Fruit fly (Drosophila melanogaster) whole organism, prepupa: ENCODE data around the gene CG7963.

ENCODE experiments used
- CG10669 ChIP-seq: fragments of 200-800 bp; sonication (Bioruptor generic); optimal IDR thresholded peaks from 3 replicates; lab custom pipeline; 2018; ENCODE audit warnings: missing biosample characterization, mild to moderate bottlenecking, missing genetic modification characterization, moderate library complexity
- CG11762 ChIP-seq: fragments of 200-800 bp; sonication (Bioruptor generic); optimal IDR thresholded peaks from 3 replicates; lab custom pipeline; 2016; ENCODE audit warnings: missing biosample characterization, missing genetic modification characterization; ENCODE audit not compliant: insufficient read depth
- CG1621 ChIP-seq: fragments of 200-800 bp; sonication (Bioruptor generic); optimal IDR thresholded peaks from 3 replicates; lab custom pipeline; 2018; ENCODE audit warnings: missing biosample characterization, mild to moderate bottlenecking, missing genetic modification characterization
- CG16779 ChIP-seq: fragments of 200-800 bp; sonication (Bioruptor generic); optimal IDR thresholded peaks from 3 replicates; lab custom pipeline; 2017; ENCODE audit warnings: missing biosample characterization, mild to moderate bottlenecking, missing genetic modification characterization
- CG3032 ChIP-seq: fragments of 200-800 bp; optimal IDR thresholded peaks from 2 replicates; lab custom pipeline; 2019; ENCODE audit warnings: missing biosample characterization, mild to moderate bottlenecking, missing genetic modification characterization, moderate library complexity
- CG31627 ChIP-seq: fragments of 200-800 bp; sonication (Bioruptor generic); optimal IDR thresholded peaks from 3 replicates; lab custom pipeline; 2016; ENCODE audit warnings: missing biosample characterization, missing genetic modification characterization
- CG32006 ChIP-seq: fragments of 200-800 bp; sonication (Bioruptor generic); optimal IDR thresholded peaks from 3 replicates; lab custom pipeline; 2017; ENCODE audit warnings: missing biosample characterization, mild to moderate bottlenecking, missing genetic modification characterization
- CG3919 ChIP-seq: fragments of 200-800 bp; sonication (Bioruptor generic); optimal IDR thresholded peaks from 3 replicates; lab custom pipeline; 2016; ENCODE audit warnings: missing biosample characterization, missing genetic modification characterization
- CG6163 ChIP-seq: fragments of 200-800 bp; sonication (Bioruptor generic); IDR thresholded peaks from 3 replicates; pipeline ENCODE4 v1.3.6; 2022; ENCODE audit warnings: missing biosample characterization, missing genetic modification characterization
- CG6808 ChIP-seq: fragments of 200-800 bp; sonication (Bioruptor generic); optimal IDR thresholded peaks from 3 replicates; lab custom pipeline; 2017; ENCODE audit warnings: missing biosample characterization, missing genetic modification characterization, mild to moderate bottlenecking, moderate library complexity, missing genetic modification reagents
- CG7368 ChIP-seq: fragments of 200-800 bp; sonication (Bioruptor generic); optimal IDR thresholded peaks from 3 replicates; lab custom pipeline; 2016; ENCODE audit warnings: missing biosample characterization, missing genetic modification characterization
- CG8119 ChIP-seq: fragments of 200-800 bp; sonication (Bioruptor generic); IDR thresholded peaks from 3 replicates; pipeline ENCODE4 v1.3.6; 2022; ENCODE audit warnings: missing biosample characterization, missing genetic modification characterization
- CG9139 ChIP-seq: fragments of 200-800 bp; sonication (Bioruptor generic); optimal IDR thresholded peaks from 3 replicates; lab custom pipeline; 2017; ENCODE audit warnings: missing biosample characterization, mild to moderate bottlenecking, missing genetic modification characterization
- Eip75B ChIP-seq: fragments of 200-800 bp; sonication (Bioruptor generic); optimal IDR thresholded peaks from 3 replicates; lab custom pipeline; 2016; ENCODE audit warnings: missing biosample characterization, missing genetic modification characterization
- Eip78C ChIP-seq: fragments of 200-800 bp; sonication (Bioruptor generic); peaks from one replicate; lab custom pipeline; 2016; ENCODE audit warnings: missing biosample characterization, missing genetic modification characterization
- Eip93F ChIP-seq: fragments of 200-800 bp; sonication (Bioruptor generic); optimal IDR thresholded peaks from 2 replicates; lab custom pipeline; 2016; ENCODE audit warnings: missing biosample characterization, mild to moderate bottlenecking, missing genetic modification characterization
- Ets21C ChIP-seq: fragments of 200-800 bp; sonication (Bioruptor generic); optimal IDR thresholded peaks from 3 replicates; lab custom pipeline; 2016; ENCODE audit warnings: missing biosample characterization, missing genetic modification characterization
- Ets96B ChIP-seq: fragments of 200-800 bp; optimal IDR thresholded peaks from 2 replicates; lab custom pipeline; 2019; ENCODE audit warnings: missing biosample characterization, mild to moderate bottlenecking, missing genetic modification characterization, moderate library complexity
- Gug ChIP-seq: fragments of 200-800 bp; sonication (Bioruptor generic); IDR thresholded peaks from 2 replicates; pipeline ENCODE4 v1.3.6; 2022; ENCODE audit warnings: missing biosample characterization, missing genetic modification characterization
- Hr38 ChIP-seq: sonication (Bioruptor generic); optimal IDR thresholded peaks from 2 replicates; lab custom pipeline; 2016; ENCODE audit warnings: missing biosample characterization, missing genetic modification characterization
- Met ChIP-seq: fragments of 200-800 bp; sonication (Bioruptor generic); optimal IDR thresholded peaks from 3 replicates; lab custom pipeline; 2016; ENCODE audit warnings: missing biosample characterization, missing genetic modification characterization
- Sox102F ChIP-seq: fragments of 200-800 bp; sonication (Bioruptor generic); optimal IDR thresholded peaks from 2 replicates; lab custom pipeline; 2016; ENCODE audit warnings: missing biosample characterization, mild to moderate bottlenecking, missing genetic modification characterization
- Sox14 ChIP-seq: fragments of 200-800 bp; sonication (Bioruptor generic); optimal IDR thresholded peaks from 3 replicates; lab custom pipeline; 2016; ENCODE audit warnings: missing biosample characterization, missing genetic modification characterization
- acj6 ChIP-seq: fragments of 200-800 bp; sonication (Bioruptor generic); optimal IDR thresholded peaks from 3 replicates; lab custom pipeline; 2016; ENCODE audit warnings: missing biosample characterization, missing genetic modification characterization
- dac ChIP-seq: fragments of 200-800 bp; sonication (Bioruptor generic); optimal IDR thresholded peaks from 2 replicates; lab custom pipeline; 2017; ENCODE audit warnings: missing biosample characterization, mild to moderate bottlenecking, missing genetic modification characterization
- esn ChIP-seq: fragments of 200-800 bp; sonication (Bioruptor generic); optimal IDR thresholded peaks from 2 replicates; lab custom pipeline; 2016; ENCODE audit warnings: missing biosample characterization, mild to moderate bottlenecking, missing genetic modification characterization, moderate library complexity
- fd59A ChIP-seq: fragments of 200-800 bp; sonication (Bioruptor generic); optimal IDR thresholded peaks from 2 replicates; lab custom pipeline; 2017; ENCODE audit warnings: missing biosample characterization, mild to moderate bottlenecking, missing genetic modification characterization, missing genetic modification reagents
- fd85E ChIP-seq: fragments of 200-800 bp; sonication (Bioruptor generic); optimal IDR thresholded peaks from 3 replicates; lab custom pipeline; 2016; ENCODE audit warnings: missing biosample characterization, missing genetic modification characterization
- fkh ChIP-seq: fragments of 200-800 bp; sonication (Bioruptor generic); optimal IDR thresholded peaks from 3 replicates; lab custom pipeline; 2017; ENCODE audit warnings: missing biosample characterization, mild to moderate bottlenecking, missing genetic modification characterization, moderate library complexity
- lz ChIP-seq: fragments of 200-800 bp; sonication (Bioruptor generic); optimal IDR thresholded peaks from 3 replicates; lab custom pipeline; 2016; ENCODE audit warnings: missing biosample characterization, missing genetic modification characterization
- net ChIP-seq: fragments of 200-800 bp; sonication (Bioruptor generic); optimal IDR thresholded peaks from 3 replicates; lab custom pipeline; 2016; ENCODE audit warnings: missing biosample characterization, missing genetic modification characterization
- pdm3 ChIP-seq: fragments of 200-800 bp; sonication (Bioruptor generic); optimal IDR thresholded peaks from 3 replicates; lab custom pipeline; 2016; ENCODE audit warnings: missing biosample characterization, missing genetic modification characterization
- salr ChIP-seq, 2 experiments: fragments of 200-800 bp; sonication (Bioruptor generic); optimal IDR thresholded peaks; 3 replicates each; lab custom pipeline; 2016 to 2018; ENCODE audit warnings: missing biosample characterization in 2 of 2, missing genetic modification characterization in 2 of 2, mild to moderate bottlenecking in 1 of 2
- spab ChIP-seq: fragments of 200-800 bp; sonication (Bioruptor generic); optimal IDR thresholded peaks from 2 replicates; lab custom pipeline; 2017; ENCODE audit warnings: missing biosample characterization, mild to moderate bottlenecking, missing genetic modification characterization, missing genetic modification reagents
- svp ChIP-seq: fragments of 200-800 bp; sonication (Bioruptor generic); peaks from one replicate; lab custom pipeline; 2016; ENCODE audit warnings: missing biosample characterization, missing genetic modification characterization
- vri ChIP-seq: fragments of 200-800 bp; sonication (Bioruptor generic); optimal IDR thresholded peaks from 3 replicates; lab custom pipeline; 2016; ENCODE audit warnings: missing biosample characterization, mild to moderate bottlenecking, missing genetic modification characterization

Gene CG7963

dm6 chr3R:8355579-8355978, 7.0 kb upstream of the CG7963 start (continued):
- TF ChIP-seq Eip75B (GFP tag; lab: Kevin White, UChicago) (peak; percentile 86), CG10669 (GFP tag; lab: Kevin White, UChicago) (peak; percentile 85), CG6808 (GFP tag; lab: Kevin White, UChicago) (peak; percentile 67), pdm3 (GFP tag; lab: Kevin White, UChicago) (peak; percentile 87), salr (GFP tag; optimal IDR thresholded peaks at IDR 0.05; lab: Kevin White, UChicago) (peak; percentile 69 to 85), Sox102F (GFP tag; lab: Kevin White, UChicago) (peak; percentile 82), CG3919 (GFP tag; lab: Kevin White, UChicago) (peak; percentile 92), CG31627 (GFP tag; lab: Kevin White, UChicago) (peak; percentile 75), CG6163 (GFP tag; lab: Robert Waterston, UW) (peak; percentile 94), esn (GFP tag; lab: Kevin White, UChicago) (peak; percentile 77), vri (GFP tag; lab: Kevin White, UChicago) (peak; percentile 50), CG16779 (peak; percentile 71), Ets96B (tag; lab: Kevin White, UChicago) (peak; percentile 89), CG8119 (peak; percentile 88)

dm6 chr3R:8356626-8357290, 5.9 kb upstream of the CG7963 start, which contains the start of gene stck:
Gene stck, plus strand, starts transcription at chr3R:8356978.
- TF ChIP-seq vri (GFP tag; lab: Kevin White, UChicago) (peak; percentile 86), dac (GFP tag; lab: Kevin White, UChicago) (no peak), fkh (GFP tag; lab: Kevin White, UChicago) (peak; percentile 1), Sox14 (GFP tag; lab: Kevin White, UChicago) (peak; percentile 5), lz (GFP tag; lab: Kevin White, UChicago) (no peak)

dm6 chr3R:8357372-8357992, 5.1 kb upstream of the CG7963 start:
- TF ChIP-seq Eip78C (GFP tag; lab: Kevin White, UChicago) = peak; percentile 80
- TF ChIP-seq CG6163 (GFP tag; lab: Robert Waterston, UW) = no peak
- no peak for TF ChIP-seq CG32006 (GFP tag; lab: Kevin White, UChicago)
- peak; percentile 86 for TF ChIP-seq vri (GFP tag; lab: Kevin White, UChicago)
- no peak for TF ChIP-seq acj6 (GFP tag; lab: Kevin White, UChicago)
- TF ChIP-seq CG7368 (GFP tag; lab: Kevin White, UChicago) = no peak
- no peak for TF ChIP-seq CG11762 (GFP tag; lab: Kevin White, UChicago)
- TF ChIP-seq fkh (GFP tag; lab: Kevin White, UChicago) = peak; percentile 90
- no peak for TF ChIP-seq Ets21C (GFP tag; lab: Kevin White, UChicago)
- TF ChIP-seq net (GFP tag; lab: Kevin White, UChicago) = peak; percentile 39
- peak; percentile 67 for TF ChIP-seq svp
- TF ChIP-seq fd59A (GFP tag; lab: Kevin White, UChicago) = no peak
- TF ChIP-seq CG9139 (GFP tag; lab: Kevin White, UChicago) = no peak
- no peak for TF ChIP-seq Sox14 (GFP tag; lab: Kevin White, UChicago)
- TF ChIP-seq Eip93F = no peak

dm6 chr3R:8358004-8358403, 4.6 kb upstream of the CG7963 start:
- no peak for TF ChIP-seq CG1621 (tag; lab: Kevin White, UChicago)
- peak; percentile 24 for TF ChIP-seq Eip78C (GFP tag; lab: Kevin White, UChicago)
- no peak for TF ChIP-seq Sox102F (GFP tag; lab: Kevin White, UChicago)

- no peak for TF ChIP-seq lz (GFP tag; lab: Kevin White, UChicago)
- no peak for TF ChIP-seq CG11762 (GFP tag; lab: Kevin White, UChicago)
- no peak for TF ChIP-seq Eip78C (GFP tag; lab: Kevin White, UChicago)
- TF ChIP-seq pdm3 (GFP tag; lab: Kevin White, UChicago) = no peak
- TF ChIP-seq fkh (GFP tag; lab: Kevin White, UChicago) = no peak
- TF ChIP-seq fd85E (GFP tag; lab: Kevin White, UChicago) = no peak
- no peak for TF ChIP-seq Hr38 (GFP tag; lab: Kevin White, UChicago)
- TF ChIP-seq CG3032 (tag; lab: Kevin White, UChicago) = no peak
- no peak for TF ChIP-seq Met (GFP tag; lab: Kevin White, UChicago)
- TF ChIP-seq CG31627 (GFP tag; lab: Kevin White, UChicago) = no peak
- TF ChIP-seq CG8119 = no peak
- TF ChIP-seq spab (GFP tag; lab: Kevin White, UChicago) = no peak
- TF ChIP-seq Gug (GFP tag; lab: Robert Waterston, UW) = no peak
Measured at dm6 chr3R:8368553-8368952, 5.9 kb downstream of the CG7963 start.
